Worm (Caenorhabditis elegans) whole organism, young adult: ENCODE data around the gene ccch-1.
"Not testable (repeated sequence)": the region's sequence is repeated elsewhere in the genome, so short reads cannot be mapped to it uniquely, and the experiment has no call there.

Source experiments
- B0035.1 ChIP-seq: sonication (generic microtip); optimal IDR thresholded peaks from 2 replicates; lab custom pipeline; 2016; ENCODE audit warnings: missing genetic modification characterization, mild to moderate bottlenecking, missing compliant biosample characterization, missing genotype, missing genetic modification reagents
- B0336.3 ChIP-seq: fragments of 200-800 bp; sonication (Bioruptor generic); IDR thresholded peaks from 2 replicates; pipeline ENCODE4 v1.3.6; 2022; ENCODE audit warnings: missing genetic modification characterization, missing compliant biosample characterization
- D2030.7 ChIP-seq: fragments of 200-800 bp; sonication (Bioruptor generic); IDR thresholded peaks from 2 replicates; pipeline ENCODE4 v1.3.6; 2022; ENCODE audit warnings: missing genetic modification reagents, missing genetic modification characterization, missing compliant biosample characterization
- F33H1.4 ChIP-seq: fragments of 200-800 bp; sonication (Bioruptor generic); IDR thresholded peaks from 2 replicates; pipeline ENCODE4 v1.3.6; 2022; ENCODE audit warnings: missing genetic modification reagents, missing genetic modification characterization, missing compliant biosample characterization
- F39B2.1 ChIP-seq: fragments of 200-800 bp; sonication (Bioruptor generic); IDR thresholded peaks from 2 replicates; pipeline ENCODE4 v1.3.6; 2022; ENCODE audit warnings: missing genetic modification reagents, missing genetic modification characterization, missing compliant biosample characterization
- F49E8.2 ChIP-seq: sonication (generic microtip); optimal IDR thresholded peaks from 3 replicates; lab custom pipeline; 2017; ENCODE audit warnings: missing genetic modification characterization, mild to moderate bottlenecking, missing compliant biosample characterization, antibody characterized with exemption, moderate library complexity; ENCODE audit not compliant: insufficient read depth
- K12H6.12 ChIP-seq: fragments of 200-800 bp; sonication (Bioruptor generic); optimal IDR thresholded peaks from 2 replicates; lab custom pipeline; 2018; ENCODE audit warnings: mild to moderate bottlenecking, missing genetic modification characterization, missing compliant biosample characterization
- ZK185.1 ChIP-seq: sonication (generic microtip); optimal IDR thresholded peaks from 2 replicates; lab custom pipeline; 2016; ENCODE audit warnings: mild to moderate bottlenecking, missing genetic modification characterization, missing compliant biosample characterization; ENCODE audit not compliant: poor library complexity, severe bottlenecking
- attf-6 ChIP-seq: fragments of 200-800 bp; sonication (Bioruptor generic); IDR thresholded peaks from 2 replicates; pipeline ENCODE4 v1.3.6; 2022; ENCODE audit warnings: missing genetic modification reagents, missing genetic modification characterization, missing compliant biosample characterization
- ccch-3 ChIP-seq: fragments of 200-800 bp; sonication (Bioruptor generic); optimal IDR thresholded peaks from 2 replicates; lab custom pipeline; 2018; ENCODE audit warnings: mild to moderate bottlenecking, missing genetic modification characterization, missing compliant biosample characterization
- dox-1 ChIP-seq: fragments of 200-800 bp; sonication (Bioruptor generic); IDR thresholded peaks from 2 replicates; pipeline ENCODE4 v1.3.6; 2022; ENCODE audit warnings: missing genetic modification reagents, missing genetic modification characterization, missing compliant biosample characterization
- efl-1 ChIP-seq: fragments of 150-350 bp; optimal IDR thresholded peaks from 2 replicates; lab custom pipeline; 2014; ENCODE audit warnings: missing biosample characterization, missing genetic modification reagents, missing genetic modification characterization
- egrh-3 ChIP-seq: fragments of 200-800 bp; sonication (Bioruptor generic); IDR thresholded peaks from 2 replicates; pipeline ENCODE4 v1.3.6; 2022; ENCODE audit warnings: missing genetic modification reagents, missing genetic modification characterization, missing compliant biosample characterization
- ekl-4 ChIP-seq: fragments of 200-800 bp; sonication (Bioruptor generic); IDR thresholded peaks from 2 replicates; pipeline ENCODE4 v1.3.6; 2022; ENCODE audit warnings: missing genetic modification reagents, missing genetic modification characterization, missing compliant biosample characterization
- him-1 ChIP-seq: sonication (generic microtip); optimal IDR thresholded peaks from 2 replicates; lab custom pipeline; 2016; ENCODE audit warnings: missing genotype, missing genetic modification reagents, missing genetic modification characterization, missing compliant biosample characterization
- hlh-26 ChIP-seq: fragments of 200-800 bp; sonication (Bioruptor generic); conservative IDR thresholded peaks from 2 replicates; pipeline ENCODE4 v1.3.6; 2022; ENCODE audit warnings: missing genetic modification reagents, missing genetic modification characterization, missing compliant biosample characterization
- hmg-1.2 ChIP-seq: fragments of 200-800 bp; sonication (Bioruptor generic); IDR thresholded peaks from 2 replicates; pipeline ENCODE4 v1.3.6; 2022; ENCODE audit warnings: missing genetic modification reagents, missing genetic modification characterization, missing compliant biosample characterization
- lsl-1 ChIP-seq: fragments of 200-800 bp; sonication (Bioruptor generic); optimal IDR thresholded peaks from 2 replicates; lab custom pipeline; 2018; ENCODE audit warnings: mild to moderate bottlenecking, missing genetic modification characterization, moderate library complexity, missing compliant biosample characterization
- lsy-27 ChIP-seq: sonication (generic microtip); optimal IDR thresholded peaks from 2 replicates; lab custom pipeline; 2017; ENCODE audit warnings: missing genetic modification characterization, mild to moderate bottlenecking, missing compliant biosample characterization, antibody characterized with exemption, missing genotype, borderline replicate concordance; ENCODE audit not compliant: insufficient read depth
- madf-8 ChIP-seq: fragments of 200-800 bp; sonication (Bioruptor generic); conservative IDR thresholded peaks from 2 replicates; pipeline ENCODE4 v1.3.6; 2022; ENCODE audit warnings: missing genetic modification reagents, missing genetic modification characterization, missing compliant biosample characterization
- nfya-2 ChIP-seq: fragments of 200-800 bp; sonication (Bioruptor generic); IDR thresholded peaks from 2 replicates; pipeline ENCODE4 v1.3.6; 2022; ENCODE audit warnings: missing genetic modification reagents, missing genetic modification characterization, missing compliant biosample characterization
- nfyb-1 ChIP-seq: fragments of 200-800 bp; sonication (Bioruptor generic); IDR thresholded peaks from 2 replicates; pipeline ENCODE4 v1.3.6; 2022; ENCODE audit warnings: missing genetic modification reagents, missing genetic modification characterization, missing compliant biosample characterization
- pha-4 ChIP-seq: fragments of 150-350 bp; sonication (generic microtip); optimal IDR thresholded peaks from 2 replicates; lab custom pipeline; 2014; ENCODE audit warnings: missing biosample characterization, missing genetic modification reagents, missing genetic modification characterization
- rcor-1 ChIP-seq: fragments of 200-800 bp; sonication (Bioruptor generic); IDR thresholded peaks from 2 replicates; pipeline ENCODE4 v1.3.6; 2022; ENCODE audit warnings: missing genetic modification reagents, missing genetic modification characterization, missing compliant biosample characterization
- sdz-38 ChIP-seq: sonication (generic microtip); optimal IDR thresholded peaks from 2 replicates; lab custom pipeline; 2016; ENCODE audit warnings: missing genotype, missing genetic modification characterization, missing compliant biosample characterization
- snpc-1.1 ChIP-seq: sonication (generic microtip); optimal IDR thresholded peaks from 2 replicates; lab custom pipeline; 2017; ENCODE audit warnings: missing genetic modification characterization, mild to moderate bottlenecking, missing compliant biosample characterization, antibody characterized with exemption, moderate library complexity, missing genotype, missing genetic modification reagents; ENCODE audit not compliant: insufficient read depth
- snpc-3.4 ChIP-seq: sonication (generic microtip); optimal IDR thresholded peaks from 2 replicates; lab custom pipeline; 2017; ENCODE audit warnings: missing genetic modification characterization, mild to moderate bottlenecking, missing compliant biosample characterization, antibody characterized with exemption, moderate library complexity, missing genotype, missing genetic modification reagents
- snpc-4 ChIP-seq, 5 experiments: fragments of 150-350 bp in 1 of 5; sonication (generic microtip) in 4 of 5; optimal IDR thresholded peaks; 2 replicates each; lab custom pipeline; 2014 to 2018; ENCODE audit warnings: missing genetic modification characterization in 5 of 5, missing biosample characterization in 3 of 5, antibody characterized with exemption in 2 of 5, mild to moderate bottlenecking in 2 of 5, missing compliant biosample characterization in 2 of 5, missing genotype in 2 of 5, moderate library complexity in 2 of 5, missing genetic modification reagents in 1 of 5
- tbp1 ChIP-seq: fragments of 200-800 bp; sonication (Bioruptor generic); optimal IDR thresholded peaks from 2 replicates; lab custom pipeline; 2018; ENCODE audit warnings: mild to moderate bottlenecking, missing genetic modification characterization, missing compliant biosample characterization
- xnd-1 ChIP-seq: sonication (generic microtip); optimal IDR thresholded peaks from 2 replicates; lab custom pipeline; 2016; ENCODE audit warnings: missing genotype, missing genetic modification reagents, missing genetic modification characterization, missing compliant biosample characterization

Gene ccch-1

ce11 chrV:11527531-11527930 is at the start of gene ccch-1:
Gene ccch-1, plus strand, starts transcription at chrV:11527831.
- no peak for TF ChIP-seq sdz-38 (tag; lab: Kevin White, UChicago)
- TF ChIP-seq attf-6, result no peak
- no peak for TF ChIP-seq K12H6.12 (tag; lab: Kevin White, UChicago)
- TF ChIP-seq, all 124 proteins: peak for 0

- TF ChIP-seq D2030.7 (GFP tag; lab: Robert Waterston, UW), result peak; percentile 81
- peak; percentile 49; the same call in 1 of the 2 replicates for TF ChIP-seq attf-6
- TF ChIP-seq efl-1 (GFP tag; lab: Kevin White, UChicago), result peak; percentile 0
- peak; percentile 12 for TF ChIP-seq xnd-1 (tag; lab: Kevin White, UChicago)
- TF ChIP-seq rcor-1 (GFP tag; lab: Robert Waterston, UW), result peak; percentile 33; the same call in 1 of the 2 replicates
- peak; percentile 8; the same call in 1 of the 2 replicates for TF ChIP-seq F39B2.1 (GFP tag; lab: Robert Waterston, UW)
- TF ChIP-seq madf-8 (GFP tag; lab: Robert Waterston, UW), result peak; percentile 35; the same call in 1 of the 2 replicates
- TF ChIP-seq snpc-3.4 (tag; lab: Kevin White, UChicago), result peak; percentile 47
- peak; percentile 31 for TF ChIP-seq lsl-1 (GFP tag; lab: Kevin White, UChicago)
- TF ChIP-seq hmg-1.2 (GFP tag; lab: Robert Waterston, UW), result peak; percentile 54
- TF ChIP-seq F49E8.2 (tag; lab: Kevin White, UChicago), result peak; percentile 33
- peak; percentile 76 for TF ChIP-seq snpc-4 (GFP tag; optimal IDR thresholded peaks at IDR 0.05; lab: Kevin White, UChicago)
- TF ChIP-seq snpc-4 (tag; optimal IDR thresholded peaks at IDR 0.05; lab: Kevin White, UChicago), result peak; percentile 56 to 92 (median 84)
- TF ChIP-seq B0336.3 (GFP tag; lab: Robert Waterston, UW), result peak; percentile 46; the same call in 1 of the 2 replicates
- peak; percentile 91 for TF ChIP-seq snpc-1.1 (tag; lab: Kevin White, UChicago)
- TF ChIP-seq tbp1 (GFP tag; lab: Kevin White, UChicago), result peak; percentile 53
- TF ChIP-seq dox-1 (GFP tag; lab: Robert Waterston, UW), result peak; percentile 66
- TF ChIP-seq ekl-4 (GFP tag; lab: Robert Waterston, UW), result 0 out of 2 replicates have a peak, but pooled peaks have one; percentile 62
- TF ChIP-seq F33H1.4, result peak; percentile 26
Measured at ce11 chrV:11478028-11478427, 49.6 kb upstream of the ccch-1 start.

- TF ChIP-seq B0035.1 (tag; lab: Kevin White, UChicago), result no peak
- TF ChIP-seq lsy-27 (tag; lab: Kevin White, UChicago), result no peak
- TF ChIP-seq nfya-2 (GFP tag; lab: Robert Waterston, UW), result no peak
- TF ChIP-seq nfyb-1, result no peak
- TF ChIP-seq egrh-3, result no peak
- no peak for TF ChIP-seq dox-1 (GFP tag; lab: Robert Waterston, UW)
- no peak for TF ChIP-seq pha-4 (tag; lab: Kevin White, UChicago)
- no peak for TF ChIP-seq hmg-1.2 (GFP tag; lab: Robert Waterston, UW)
- TF ChIP-seq ccch-3 (GFP tag; lab: Kevin White, UChicago), result no peak
Measured at ce11 chrV:11479406-11479805, 48.2 kb upstream of the ccch-1 start, which contains the start of gene T11F9.22. Gene T11F9.22, plus strand, starts transcription at chrV:11479706.

- TF ChIP-seq him-1 (tag; lab: Kevin White, UChicago); ZK185.1 (tag; lab: Kevin White, UChicago); hlh-26: not testable (repeated sequence)
Measured at ce11 chrV:11480734-11481133, 46.9 kb upstream of the ccch-1 start, which contains the start of gene T11F9.14. Gene T11F9.14, minus strand, starts transcription at chrV:11480834.
